Fruit fly (Drosophila melanogaster): ENCODE measurements around the gene CG3618.

The CG3618 gene

DNA sequence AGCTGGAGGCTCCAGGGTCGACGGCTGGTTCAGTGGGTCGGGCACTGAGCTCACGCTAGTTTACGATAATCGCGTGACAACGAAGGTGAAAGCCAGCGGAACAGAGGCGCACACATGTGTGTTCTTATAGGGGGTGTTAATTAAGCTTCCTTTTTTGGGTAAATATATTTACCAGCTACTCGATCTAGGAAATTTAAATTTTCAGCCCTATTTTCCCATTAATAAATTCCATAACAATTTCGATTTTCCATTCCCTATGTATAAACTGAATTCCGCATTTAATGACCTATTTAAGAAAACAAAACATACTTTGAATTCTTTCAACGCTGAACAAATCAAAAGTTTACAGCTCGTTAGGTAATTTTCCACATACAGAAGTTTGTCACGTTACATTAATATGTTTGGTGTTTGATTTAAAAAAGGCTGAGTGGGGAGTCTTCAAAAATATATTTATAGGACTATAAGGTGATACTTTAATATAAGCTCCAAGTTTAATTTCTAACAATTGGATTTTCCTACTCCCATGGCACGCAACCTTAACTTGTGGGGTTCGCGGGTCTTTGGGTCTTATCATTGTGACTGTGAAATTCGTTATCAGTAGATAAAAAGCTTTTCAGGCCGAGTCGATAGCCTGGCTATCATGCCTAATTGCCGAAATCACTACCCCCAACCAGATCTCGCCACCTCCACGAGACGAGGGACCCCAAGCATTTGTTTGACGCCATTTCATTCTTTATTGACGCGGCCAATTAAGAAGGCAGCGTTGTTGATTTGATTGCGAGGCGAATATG, 21.4 kb upstream of the CG3618 start, which contains the start of gene CG13255 (continued):
- TF ChIP-seq ftz-f1 (GFP tag; optimal IDR thresholded peaks at IDR 0.05), result no peak
- TF ChIP-seq GATAe (GFP tag; conservative IDR thresholded peaks at IDR 0.05), result peak; percentile 65
- no peak for TF ChIP-seq CG31224 (GFP tag; IDR thresholded peaks at IDR 0.05)
- no peak for TF ChIP-seq CG17568 (GFP tag; optimal IDR thresholded peaks at IDR 0.05)
- TF ChIP-seq vnd (GFP tag; IDR thresholded peaks at IDR 0.05; ENCODE audit: partially characterized antibody), result no peak
- no peak for TF ChIP-seq CG17186 (GFP tag; optimal IDR thresholded peaks at IDR 0.05)
- no peak for TF ChIP-seq chinmo (GFP tag; IDR thresholded peaks at IDR 0.05; ENCODE audit: partially characterized antibody)
- TF ChIP-seq CG14014 (GFP tag; IDR thresholded peaks at IDR 0.05), result no peak
- no peak for TF ChIP-seq Rx (GFP tag; IDR thresholded peaks at IDR 0.05)
- peak; percentile 42; the same call in 1 of the 2 replicates for TF ChIP-seq NFAT (GFP tag; IDR thresholded peaks at IDR 0.05)
- TF ChIP-seq fu2 (GFP tag; optimal IDR thresholded peaks at IDR 0.05), result peak; percentile 25
- no peak for TF ChIP-seq ac (GFP tag; optimal IDR thresholded peaks at IDR 0.05)
- no peak for TF ChIP-seq psq (GFP tag; optimal IDR thresholded peaks at IDR 0.05)
- TF ChIP-seq MTF-1 (GFP tag; optimal IDR thresholded peaks at IDR 0.05; ENCODE audit: borderline replicate concordance), result no peak
- TF ChIP-seq CG10959 (GFP tag; IDR thresholded peaks at IDR 0.05), result no peak
- TF ChIP-seq Tbp (GFP tag; optimal IDR thresholded peaks at IDR 0.05), result no peak
- TF ChIP-seq CG1529 (GFP tag; optimal IDR thresholded peaks at IDR 0.05), result peak; percentile 12
- no peak for TF ChIP-seq Mrtf (GFP tag; IDR thresholded peaks at IDR 0.05)
- peak; percentile 1 for TF ChIP-seq shn (GFP tag; optimal IDR thresholded peaks at IDR 0.05)
- TF ChIP-seq Adf1 (GFP tag; IDR thresholded peaks at IDR 0.05), result peak; percentile 10; the same call in 1 of the 2 replicates
- TF ChIP-seq Vsx1 (GFP tag; optimal IDR thresholded peaks at IDR 0.05), result peak; percentile 74
- no peak for TF ChIP-seq CG18476 (GFP tag; optimal IDR thresholded peaks at IDR 0.05)
- no peak for TF ChIP-seq stc (GFP tag; IDR thresholded peaks at IDR 0.05)
- no peak for TF ChIP-seq CG11093 (GFP tag; IDR thresholded peaks at IDR 0.05)
- TF ChIP-seq CG10366 (GFP tag; IDR thresholded peaks at IDR 0.05), result no peak
- no peak for TF ChIP-seq Nf-YA (GFP tag; IDR thresholded peaks at IDR 0.05)
- TF ChIP-seq CG4707 (GFP tag; optimal IDR thresholded peaks at IDR 0.05), result no peak
- peak; percentile 18 to 32 for TF ChIP-seq Pdp1 (GFP tag; optimal IDR thresholded peaks at IDR 0.05)
- no peak for TF ChIP-seq CG8944 (GFP tag; optimal IDR thresholded peaks at IDR 0.05)
- peak; percentile 70 for TF ChIP-seq grau (tag; optimal IDR thresholded peaks at IDR 0.05)
- no peak for TF ChIP-seq CG10654 (GFP tag; optimal IDR thresholded peaks at IDR 0.05)
- TF ChIP-seq toy (GFP tag; IDR thresholded peaks at IDR 0.05), result no peak
- no peak for TF ChIP-seq bsh (GFP tag; optimal IDR thresholded peaks at IDR 0.05)
- TF ChIP-seq schlank (tag; optimal IDR thresholded peaks at IDR 0.05), result no peak
- TF ChIP-seq CG3838 (GFP tag; optimal IDR thresholded peaks at IDR 0.05), result no peak
- peak; percentile 24 for TF ChIP-seq Blimp-1 (GFP tag; optimal IDR thresholded peaks at IDR 0.05)
- no peak for TF ChIP-seq Dp (GFP tag; optimal IDR thresholded peaks at IDR 0.05)
- no peak for TF ChIP-seq Doc2 (GFP tag; IDR thresholded peaks at IDR 0.05)
- TF ChIP-seq CG15073 (GFP tag; optimal IDR thresholded peaks at IDR 0.05), result no peak
- TF ChIP-seq tna (GFP tag; IDR thresholded peaks at IDR 0.05; ENCODE audit: partially characterized antibody), result no peak
- no peak for TF ChIP-seq Doc3 (GFP tag; IDR thresholded peaks at IDR 0.05; ENCODE audit: partially characterized antibody)
- no peak for TF ChIP-seq lola (GFP tag; optimal IDR thresholded peaks at IDR 0.05)
- no peak for TF ChIP-seq Neu2 (GFP tag; optimal IDR thresholded peaks at IDR 0.05; ENCODE audit: borderline replicate concordance)
- peak; percentile 29 for TF ChIP-seq CG12155 (GFP tag; optimal IDR thresholded peaks at IDR 0.05)
- no peak for TF ChIP-seq gcm (GFP tag; optimal IDR thresholded peaks at IDR 0.05)
- TF ChIP-seq inv (GFP tag; IDR thresholded peaks at IDR 0.05; ENCODE audit: partially characterized antibody), result no peak
- no peak for TF ChIP-seq Dref (GFP tag; IDR thresholded peaks at IDR 0.05)
- TF ChIP-seq HmgD (GFP tag; optimal IDR thresholded peaks at IDR 0.05), result no peak
- peak; percentile 49 for TF ChIP-seq fd3F (GFP tag; optimal IDR thresholded peaks at IDR 0.05)

Measured in whole organism, embryonic.